Fruit fly (Drosophila melanogaster) whole organism, embryonic: ENCODE measurements around the gene mRpL15.
A peak's percentile ranks its signal among the peaks of the same experiment; 100 is the strongest.

Source experiments
- Atf6 ChIP-seq: fragments of 200-800 bp; sonication (Bioruptor generic); IDR thresholded peaks from 2 replicates; pipeline ENCODE4 v1.3.6; 2022; ENCODE audit warnings: missing biosample characterization, missing genetic modification characterization
- BEAF-32 ChIP-seq: fragments of 200-800 bp; sonication (Bioruptor generic); optimal IDR thresholded peaks from 3 replicates; lab custom pipeline; 2017; ENCODE audit warnings: missing biosample characterization, missing genetic modification characterization, mild to moderate bottlenecking, moderate library complexity, missing genetic modification reagents
- Bgb ChIP-seq: fragments of 200-800 bp; sonication (Bioruptor generic); IDR thresholded peaks from 2 replicates; pipeline ENCODE4 v1.3.6; 2022; ENCODE audit warnings: missing biosample characterization, missing genetic modification characterization; ENCODE audit not compliant: partially characterized antibody
- CG10267 ChIP-seq: fragments of 200-800 bp; sonication (Bioruptor generic); optimal IDR thresholded peaks from 2 replicates; lab custom pipeline; 2018; ENCODE audit warnings: missing biosample characterization, mild to moderate bottlenecking, missing genetic modification characterization, moderate library complexity
- CG10543 ChIP-seq: fragments of 200-800 bp; sonication (Bioruptor generic); optimal IDR thresholded peaks from 3 replicates; lab custom pipeline; 2017; ENCODE audit warnings: missing biosample characterization, mild to moderate bottlenecking, missing genetic modification characterization, moderate library complexity
- CG12155 ChIP-seq: fragments of 200-800 bp; sonication (Bioruptor generic); optimal IDR thresholded peaks from 3 replicates; lab custom pipeline; 2016; ENCODE audit warnings: missing biosample characterization, missing genetic modification characterization
- CG1233 ChIP-seq: fragments of 200-800 bp; sonication (Bioruptor generic); optimal IDR thresholded peaks from 4 replicates; lab custom pipeline; 2018; ENCODE audit warnings: missing biosample characterization, mild to moderate bottlenecking, missing genetic modification characterization
- CG12391 ChIP-seq: fragments of 200-800 bp; sonication (Bioruptor generic); optimal IDR thresholded peaks from 3 replicates; lab custom pipeline; 2018; ENCODE audit warnings: missing biosample characterization, mild to moderate bottlenecking, missing genetic modification characterization, moderate library complexity
- CG13287 ChIP-seq: fragments of 200-800 bp; sonication (Bioruptor generic); IDR thresholded peaks from 2 replicates; pipeline ENCODE4 v1.3.6; 2022; ENCODE audit warnings: missing biosample characterization, missing genetic modification characterization; ENCODE audit not compliant: partially characterized antibody
- CG14014 ChIP-seq: fragments of 200-800 bp; sonication (Bioruptor generic); IDR thresholded peaks from 2 replicates; pipeline ENCODE4 v1.3.6; 2022; ENCODE audit warnings: missing biosample characterization, missing genetic modification characterization
- CG14050 ChIP-seq: fragments of 200-800 bp; sonication (Bioruptor generic); IDR thresholded peaks from 3 replicates; pipeline ENCODE4 v1.3.6; 2022; ENCODE audit warnings: missing biosample characterization, missing genetic modification characterization
- CG1647 ChIP-seq: fragments of 200-800 bp; sonication (Bioruptor generic); optimal IDR thresholded peaks from 3 replicates; lab custom pipeline; 2016; ENCODE audit warnings: missing biosample characterization, missing genetic modification characterization
- CG16779 ChIP-seq: fragments of 200-800 bp; sonication (Bioruptor generic); IDR thresholded peaks from 2 replicates; pipeline ENCODE4 v1.3.6; 2022; ENCODE audit warnings: missing biosample characterization, missing genetic modification characterization
- CG16813 ChIP-seq: fragments of 200-800 bp; sonication (Bioruptor generic); IDR thresholded peaks from 3 replicates; pipeline ENCODE4 v1.3.6; 2022; ENCODE audit warnings: missing biosample characterization, missing genetic modification characterization; ENCODE audit not compliant: partially characterized antibody
- CG31388 ChIP-seq: fragments of 200-800 bp; sonication (Bioruptor generic); optimal IDR thresholded peaks from 2 replicates; lab custom pipeline; 2016; ENCODE audit warnings: missing biosample characterization, missing genetic modification characterization
- CG3281 ChIP-seq: fragments of 200-800 bp; sonication (Bioruptor generic); optimal IDR thresholded peaks from 3 replicates; lab custom pipeline; 2017; ENCODE audit warnings: missing biosample characterization, mild to moderate bottlenecking, missing genetic modification characterization
- CG34422 ChIP-seq: fragments of 200-800 bp; sonication (Bioruptor generic); IDR thresholded peaks from 3 replicates; pipeline ENCODE4 v1.3.6; 2022; ENCODE audit warnings: missing biosample characterization, missing genetic modification characterization
- CG6689 ChIP-seq: fragments of 200-800 bp; sonication (Bioruptor generic); IDR thresholded peaks from 2 replicates; pipeline ENCODE4 v1.3.6; 2022; ENCODE audit warnings: missing biosample characterization, missing genetic modification characterization
- CG6791 ChIP-seq: fragments of 200-800 bp; sonication (Bioruptor generic); IDR thresholded peaks from 3 replicates; pipeline ENCODE4 v1.3.6; 2022; ENCODE audit warnings: missing biosample characterization, missing genetic modification characterization; ENCODE audit not compliant: partially characterized antibody
- CG7372 ChIP-seq: fragments of 200-800 bp; sonication (Bioruptor generic); IDR thresholded peaks from 2 replicates; pipeline ENCODE4 v1.3.6; 2022; ENCODE audit warnings: missing biosample characterization, missing genetic modification characterization
- CG7928 ChIP-seq: fragments of 200-800 bp; sonication (Bioruptor generic); optimal IDR thresholded peaks from 2 replicates; lab custom pipeline; 2017; ENCODE audit warnings: missing biosample characterization, mild to moderate bottlenecking, missing genetic modification characterization
- CG8478 ChIP-seq: fragments of >200 bp; optimal IDR thresholded peaks from 2 replicates; lab custom pipeline; 2018
- CrebB ChIP-seq: fragments of 200-800 bp; sonication (Bioruptor generic); optimal IDR thresholded peaks from 3 replicates; lab custom pipeline; 2018; ENCODE audit warnings: missing biosample characterization, mild to moderate bottlenecking, missing genetic modification characterization
- Ets65A ChIP-seq: fragments of 200-800 bp; sonication (Bioruptor generic); peaks from one replicate; lab custom pipeline; 2016; ENCODE audit warnings: missing biosample characterization, missing genetic modification characterization
- HLH4C ChIP-seq: fragments of 200-800 bp; sonication (Bioruptor generic); IDR thresholded peaks from 3 replicates; pipeline ENCODE4 v1.3.6; 2022; ENCODE audit warnings: missing biosample characterization, missing genetic modification characterization; ENCODE audit not compliant: partially characterized antibody
- HLH54F ChIP-seq: fragments of 200-800 bp; sonication (Bioruptor generic); optimal IDR thresholded peaks from 3 replicates; lab custom pipeline; 2016; ENCODE audit warnings: missing biosample characterization, missing genetic modification characterization
- HmgZ ChIP-seq: fragments of 200-800 bp; sonication (Bioruptor generic); optimal IDR thresholded peaks from 2 replicates; lab custom pipeline; 2018; ENCODE audit warnings: missing biosample characterization, mild to moderate bottlenecking, missing genetic modification characterization
- Hsf ChIP-seq: fragments of 200-800 bp; sonication (Bioruptor generic); optimal IDR thresholded peaks from 3 replicates; lab custom pipeline; 2016; ENCODE audit warnings: missing biosample characterization, missing genetic modification characterization
- Nf-YC ChIP-seq: fragments of 200-800 bp; optimal IDR thresholded peaks from 3 replicates; lab custom pipeline; 2019; ENCODE audit warnings: missing biosample characterization, mild to moderate bottlenecking, missing genetic modification characterization, moderate library complexity
- Oli ChIP-seq: fragments of 200-800 bp; sonication (Bioruptor generic); optimal IDR thresholded peaks from 2 replicates; lab custom pipeline; 2018; ENCODE audit warnings: missing biosample characterization, mild to moderate bottlenecking, missing genetic modification characterization, moderate library complexity
- Rx ChIP-seq: fragments of 200-800 bp; sonication (Bioruptor generic); IDR thresholded peaks from 2 replicates; pipeline ENCODE4 v1.3.6; 2022; ENCODE audit warnings: missing biosample characterization, missing genetic modification characterization
- Scr ChIP-seq: fragments of 200-800 bp; sonication (Bioruptor generic); IDR thresholded peaks from 2 replicates; pipeline ENCODE4 v1.3.6; 2022; ENCODE audit warnings: missing biosample characterization, missing genetic modification characterization; ENCODE audit not compliant: partially characterized antibody
- Side ChIP-seq: fragments of 200-800 bp; sonication (Bioruptor generic); optimal IDR thresholded peaks from 2 replicates; lab custom pipeline; 2016; ENCODE audit warnings: missing biosample characterization, missing genetic modification characterization
- Taf1 ChIP-seq: fragments of 200-800 bp; sonication (Bioruptor generic); IDR thresholded peaks from 2 replicates; pipeline ENCODE4 v1.3.6; 2022; ENCODE audit warnings: missing biosample characterization, missing genetic modification characterization
- ato ChIP-seq: fragments of 200-800 bp; sonication (Bioruptor generic); IDR thresholded peaks from 2 replicates; pipeline ENCODE4 v1.3.6; 2022; ENCODE audit warnings: missing biosample characterization, missing genetic modification characterization; ENCODE audit not compliant: partially characterized antibody
- bigmax ChIP-seq: fragments of 200-800 bp; sonication (Bioruptor generic); optimal IDR thresholded peaks from 2 replicates; lab custom pipeline; 2018; ENCODE audit warnings: missing biosample characterization, mild to moderate bottlenecking, missing genetic modification characterization
- cad ChIP-seq: fragments of >200 bp; optimal IDR thresholded peaks from 2 replicates; lab custom pipeline; 2017; ENCODE audit warnings: missing biosample characterization, missing genetic modification characterization
- chn ChIP-seq: fragments of 200-800 bp; sonication (Bioruptor generic); optimal IDR thresholded peaks from 2 replicates; lab custom pipeline; 2016; ENCODE audit warnings: missing biosample characterization, missing genetic modification characterization
- cwo ChIP-seq: fragments of 200-800 bp; sonication (Bioruptor generic); optimal IDR thresholded peaks from 3 replicates; lab custom pipeline; 2017; ENCODE audit warnings: missing biosample characterization, missing genetic modification characterization, mild to moderate bottlenecking, moderate library complexity, missing genetic modification reagents
- dan ChIP-seq: fragments of 200-800 bp; sonication (Bioruptor generic); IDR thresholded peaks from 2 replicates; pipeline ENCODE4 v1.3.6; 2022; ENCODE audit warnings: missing biosample characterization, missing genetic modification characterization
- eyg ChIP-seq: fragments of 200-800 bp; sonication (Bioruptor generic); optimal IDR thresholded peaks from 3 replicates; lab custom pipeline; 2016; ENCODE audit warnings: missing biosample characterization, missing genetic modification characterization
- gsb ChIP-seq: fragments of 200-800 bp; sonication (Bioruptor generic); IDR thresholded peaks from 2 replicates; pipeline ENCODE4 v1.3.6; 2022; ENCODE audit warnings: missing biosample characterization, missing genetic modification characterization
- gt ChIP-seq: fragments of 200-800 bp; sonication (Bioruptor generic); IDR thresholded peaks from 2 replicates; pipeline ENCODE4 v1.3.6; 2022; ENCODE audit warnings: missing biosample characterization, missing genetic modification characterization
- ham ChIP-seq: fragments of 200-800 bp; sonication (Bioruptor generic); IDR thresholded peaks from 2 replicates; pipeline ENCODE4 v1.3.6; 2022; ENCODE audit warnings: missing biosample characterization, missing genetic modification characterization
- hth ChIP-seq: fragments of >200 bp; optimal IDR thresholded peaks from 2 replicates; lab custom pipeline; 2017; ENCODE audit warnings: inconsistent platforms
- lov ChIP-seq, 2 experiments: fragments of 200-800 bp in 1 of 2; fragments of >200 bp in 1 of 2; sonication (Bioruptor generic) in 1 of 2; IDR thresholded peaks in 1 of 2; optimal IDR thresholded peaks in 1 of 2; 2 replicates in 1 of 2; 3 replicates in 1 of 2; pipeline versions ENCODE4 v1.3.6 to Lab custom; 2017 to 2022; ENCODE audit warnings: missing biosample characterization in 1 of 2, missing genetic modification characterization in 1 of 2
- schlank ChIP-seq: fragments of 200-800 bp; sonication (Bioruptor generic); optimal IDR thresholded peaks from 2 replicates; lab custom pipeline; 2018; ENCODE audit warnings: missing biosample characterization, mild to moderate bottlenecking, missing genetic modification characterization
- sr ChIP-seq: fragments of 200-800 bp; sonication (Bioruptor generic); IDR thresholded peaks from 3 replicates; pipeline ENCODE4 v1.3.6; 2022; ENCODE audit warnings: missing biosample characterization, missing genetic modification characterization
- tap ChIP-seq: fragments of 200-800 bp; optimal IDR thresholded peaks from 3 replicates; lab custom pipeline; 2019; ENCODE audit warnings: missing biosample characterization, mild to moderate bottlenecking, missing genetic modification characterization, moderate library complexity
- zen ChIP-seq: fragments of 200-800 bp; sonication (Bioruptor generic); optimal IDR thresholded peaks from 3 replicates; lab custom pipeline; 2018; ENCODE audit warnings: missing biosample characterization, mild to moderate bottlenecking, missing genetic modification characterization, moderate library complexity

mRpL15 gene

DNA sequence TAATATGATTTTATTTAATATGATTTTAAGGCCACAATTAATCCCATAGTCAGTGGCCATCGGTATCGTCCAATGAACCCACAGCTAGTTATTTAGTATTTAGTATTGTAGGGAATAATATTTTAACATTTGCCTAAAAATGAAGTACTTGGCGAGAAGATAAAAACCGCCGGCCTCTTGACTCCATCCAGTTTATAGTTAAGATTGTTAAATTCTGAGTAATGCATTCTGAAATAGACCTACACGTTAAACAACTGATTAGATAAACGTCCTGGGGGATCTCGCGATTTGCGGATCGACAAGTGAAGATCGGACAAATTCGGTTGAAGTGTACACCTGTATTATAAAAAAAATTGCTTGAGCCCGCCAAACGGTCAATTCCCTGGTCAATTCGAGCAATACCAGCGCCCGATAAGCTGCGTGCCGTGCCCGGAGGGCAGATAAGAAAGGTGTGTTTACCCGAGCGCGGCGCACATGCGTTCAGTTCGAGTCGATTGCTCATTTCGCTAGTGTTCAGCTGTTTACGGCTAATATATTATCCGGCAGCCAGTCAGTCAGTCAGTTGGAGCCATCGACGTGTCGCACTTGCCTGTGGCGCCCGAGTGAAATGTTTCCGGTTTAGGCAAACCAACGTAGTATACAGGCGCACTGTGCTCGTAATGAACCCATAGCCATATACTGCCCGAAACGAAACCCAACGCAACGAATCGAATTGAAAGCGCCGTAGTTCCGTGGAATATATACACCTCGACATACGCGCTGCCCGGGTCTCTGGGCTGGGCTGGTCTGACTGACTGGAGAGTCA lies 48.8 kb downstream of the mRpL15 start (continued):
- TF ChIP-seq Nf-YC (tag; lab: Kevin White, UChicago) (no peak), CG13287 (GFP tag; lab: Robert Waterston, UW) (no peak), CG6791 (GFP tag; lab: Robert Waterston, UW) (no peak), zen (tag; lab: Kevin White, UChicago) (no peak), CG3281 (GFP tag; lab: Kevin White, UChicago) (no peak), Hsf (no peak), schlank (tag; lab: Kevin White, UChicago) (no peak), CG16779 (no peak), hth (lab: Kevin White, UChicago) (no peak), CG14014 (GFP tag; lab: Robert Waterston, UW) (no peak), CG1233 (GFP tag; lab: Kevin White, UChicago) (no peak), ham (GFP tag; lab: Robert Waterston, UW) (no peak), lov (optimal IDR thresholded peaks at IDR 0.05; lab: Kevin White, UChicago) (no peak), lov (GFP tag; IDR thresholded peaks at IDR 0.05; lab: Robert Waterston, UW) (no peak), CG31388 (GFP tag; lab: Kevin White, UChicago) (no peak), CG12155 (GFP tag; lab: Kevin White, UChicago) (no peak), HmgZ (tag; lab: Kevin White, UChicago) (peak; percentile 45), CG7928 (GFP tag; lab: Kevin White, UChicago) (no peak), CG8478 (lab: Kevin White, UChicago) (no peak), Oli (tag; lab: Kevin White, UChicago) (no peak), CG6689 (GFP tag; lab: Robert Waterston, UW) (no peak), HLH4C (GFP tag; lab: Robert Waterston, UW) (no peak), BEAF-32 (GFP tag; lab: Kevin White, UChicago) (no peak), ato (GFP tag; lab: Robert Waterston, UW) (no peak), dan (no peak), sr (no peak), CrebB (tag; lab: Kevin White, UChicago) (peak; percentile 13), Atf6 (no peak), CG12391 (tag; lab: Kevin White, UChicago) (no peak), Rx (GFP tag; lab: Robert Waterston, UW) (no peak), CG1647 (GFP tag; lab: Kevin White, UChicago) (no peak), Scr (GFP tag; lab: Robert Waterston, UW) (no peak), CG16813 (GFP tag; lab: Robert Waterston, UW) (no peak), CG14050 (GFP tag; lab: Robert Waterston, UW) (no peak), CG10267 (tag; lab: Kevin White, UChicago) (no peak), chn (GFP tag; lab: Kevin White, UChicago) (no peak), Taf1 (GFP tag; lab: Robert Waterston, UW) (no peak), gt (GFP tag; lab: Robert Waterston, UW) (no peak), cad (GFP tag; lab: Kevin White, UChicago) (no peak), eyg (no peak), Side (GFP tag; lab: Kevin White, UChicago) (no peak), CG34422 (GFP tag; lab: Robert Waterston, UW) (no peak), CG7372 (GFP tag; lab: Robert Waterston, UW) (no peak), bigmax (GFP tag; lab: Kevin White, UChicago) (no peak), tap (tag; lab: Kevin White, UChicago) (no peak), HLH54F (GFP tag; lab: Kevin White, UChicago) (no peak), CG10543 (GFP tag; lab: Kevin White, UChicago) (peak; percentile 80), Ets65A (GFP tag; lab: Kevin White, UChicago) (no peak), gsb (GFP tag; lab: Robert Waterston, UW) (no peak), cwo (GFP tag; lab: Kevin White, UChicago) (peak; percentile 72), Bgb (GFP tag; lab: Robert Waterston, UW) (no peak)
